Fruit fly (Drosophila melanogaster) whole organism, embryonic: ENCODE data around the gene Cep97.

Experiments used
- B-H1 ChIP-seq: fragments of 200-800 bp; sonication (Bioruptor generic); IDR thresholded peaks from 3 replicates; pipeline ENCODE4 v1.3.6; 2022; ENCODE audit warnings: missing biosample characterization, missing genetic modification characterization
- BtbVII ChIP-seq: fragments of 200-800 bp; sonication (Bioruptor generic); optimal IDR thresholded peaks from 3 replicates; lab custom pipeline; 2017; ENCODE audit warnings: missing biosample characterization, mild to moderate bottlenecking, missing genetic modification characterization
- CG17361 ChIP-seq: fragments of 200-800 bp; sonication (Bioruptor generic); IDR thresholded peaks from 3 replicates; pipeline ENCODE4 v1.3.6; 2022; ENCODE audit warnings: missing biosample characterization, missing genetic modification characterization
- CG17829 ChIP-seq: fragments of 200-800 bp; optimal IDR thresholded peaks from 2 replicates; lab custom pipeline; 2019; ENCODE audit warnings: missing biosample characterization, mild to moderate bottlenecking, missing genetic modification characterization, moderate library complexity
- CG18262 ChIP-seq: fragments of 200-800 bp; optimal IDR thresholded peaks from 3 replicates; lab custom pipeline; 2019; ENCODE audit warnings: missing biosample characterization, mild to moderate bottlenecking, missing genetic modification characterization, moderate library complexity
- CG2875 ChIP-seq: fragments of 200-800 bp; sonication (Bioruptor generic); optimal IDR thresholded peaks from 2 replicates; lab custom pipeline; 2017; ENCODE audit warnings: missing biosample characterization, mild to moderate bottlenecking, missing genetic modification characterization, missing genetic modification reagents
- CG42726 ChIP-seq: fragments of 200-800 bp; sonication (Bioruptor generic); IDR thresholded peaks from 2 replicates; pipeline ENCODE4 v1.3.6; 2022; ENCODE audit warnings: missing biosample characterization, missing genetic modification characterization; ENCODE audit not compliant: partially characterized antibody
- CG4360 ChIP-seq: fragments of 200-800 bp; sonication (Bioruptor generic); IDR thresholded peaks from 2 replicates; pipeline ENCODE4 v1.3.6; 2022; ENCODE audit warnings: missing biosample characterization, missing genetic modification characterization
- CG5245 ChIP-seq: fragments of 200-800 bp; sonication (Bioruptor generic); optimal IDR thresholded peaks from 3 replicates; lab custom pipeline; 2016; ENCODE audit warnings: missing biosample characterization, missing genetic modification characterization
- CG7357 ChIP-seq: fragments of 200-800 bp; sonication (Bioruptor generic); IDR thresholded peaks from 3 replicates; pipeline ENCODE4 v1.3.6; 2022; ENCODE audit warnings: missing biosample characterization, missing genetic modification characterization
- CG8281 ChIP-seq: fragments of 200-800 bp; sonication (Bioruptor generic); optimal IDR thresholded peaks from 2 replicates; lab custom pipeline; 2018; ENCODE audit warnings: missing biosample characterization, mild to moderate bottlenecking, missing genetic modification characterization, moderate library complexity
- CG8478 ChIP-seq: fragments of >200 bp; optimal IDR thresholded peaks from 2 replicates; lab custom pipeline; 2018
- CkIIα-i1 ChIP-seq: fragments of 200-800 bp; sonication (Bioruptor generic); IDR thresholded peaks from 2 replicates; pipeline ENCODE4 v1.3.6; 2022; ENCODE audit warnings: missing biosample characterization, missing genetic modification characterization
- Ets65A ChIP-seq: fragments of 200-800 bp; sonication (Bioruptor generic); peaks from one replicate; lab custom pipeline; 2016; ENCODE audit warnings: missing biosample characterization, missing genetic modification characterization
- HHEX ChIP-seq: fragments of 200-800 bp; sonication (Bioruptor generic); optimal IDR thresholded peaks from 3 replicates; lab custom pipeline; 2017; ENCODE audit warnings: missing biosample characterization, mild to moderate bottlenecking, missing genetic modification characterization, missing genetic modification reagents
- Hmr ChIP-seq: fragments of 200-800 bp; sonication (Bioruptor generic); optimal IDR thresholded peaks from 3 replicates; lab custom pipeline; 2017; ENCODE audit warnings: mild to moderate bottlenecking, missing biosample characterization, missing genetic modification reagents, missing genetic modification characterization
- Jarid2 ChIP-seq: fragments of 200-800 bp; sonication (Bioruptor generic); optimal IDR thresholded peaks from 3 replicates; lab custom pipeline; 2017; ENCODE audit warnings: mild to moderate bottlenecking, missing biosample characterization, missing genetic modification reagents, missing genetic modification characterization
- Nf-YA ChIP-seq: fragments of 200-800 bp; sonication (Bioruptor generic); IDR thresholded peaks from 2 replicates; pipeline ENCODE4 v1.3.6; 2022; ENCODE audit warnings: missing biosample characterization, missing genetic modification characterization
- Opbp ChIP-seq: fragments of 200-800 bp; sonication (Bioruptor generic); IDR thresholded peaks from 3 replicates; pipeline ENCODE4 v1.3.6; 2022; ENCODE audit warnings: missing biosample characterization, missing genetic modification characterization; ENCODE audit not compliant: partially characterized antibody
- Sry-β ChIP-seq: fragments of 200-800 bp; sonication (Bioruptor generic); optimal IDR thresholded peaks from 2 replicates; lab custom pipeline; 2018; ENCODE audit warnings: missing biosample characterization, mild to moderate bottlenecking, missing genetic modification characterization, moderate library complexity
- Trl ChIP-seq, 3 experiments: fragments of >200 bp in 2 of 3; fragments of 200-800 bp in 1 of 3; sonication (Bioruptor generic) in 1 of 3; optimal IDR thresholded peaks; 2 replicates in 1 of 3; 3 replicates in 2 of 3; lab custom pipeline; 2016 to 2017; ENCODE audit warnings: missing biosample characterization in 1 of 3, missing genetic modification characterization in 1 of 3
- ap ChIP-seq: fragments of 200-800 bp; sonication (Bioruptor generic); IDR thresholded peaks from 2 replicates; pipeline ENCODE4 v1.3.6; 2022; ENCODE audit warnings: missing biosample characterization, missing genetic modification characterization
- chm ChIP-seq: fragments of 200-800 bp; sonication (Bioruptor generic); IDR thresholded peaks from 2 replicates; pipeline ENCODE4 v1.3.6; 2022; ENCODE audit warnings: missing biosample characterization, missing genetic modification characterization
- eve ChIP-seq, 2 experiments: fragments of >200 bp; optimal IDR thresholded peaks; 2 replicates each; lab custom pipeline; 2017; ENCODE audit warnings: missing biosample characterization in 2 of 2, missing genetic modification characterization in 2 of 2
- ewg ChIP-seq: fragments of 200-800 bp; sonication (Bioruptor generic); optimal IDR thresholded peaks from 3 replicates; lab custom pipeline; 2017; ENCODE audit warnings: mild to moderate bottlenecking, missing biosample characterization, missing genetic modification reagents, missing genetic modification characterization
- fd102C ChIP-seq: fragments of 200-800 bp; sonication (Bioruptor generic); optimal IDR thresholded peaks from 2 replicates; lab custom pipeline; 2018; ENCODE audit warnings: missing biosample characterization, mild to moderate bottlenecking, missing genetic modification characterization, moderate library complexity
- fu2 ChIP-seq: fragments of 200-800 bp; sonication (Bioruptor generic); optimal IDR thresholded peaks from 2 replicates; lab custom pipeline; 2016; ENCODE audit warnings: missing biosample characterization, missing genetic modification characterization
- gem ChIP-seq: fragments of 200-800 bp; sonication (Bioruptor generic); optimal IDR thresholded peaks from 2 replicates; lab custom pipeline; 2019; ENCODE audit warnings: missing biosample characterization, mild to moderate bottlenecking, missing genetic modification characterization, moderate library complexity
- her ChIP-seq: fragments of 200-800 bp; sonication (Bioruptor generic); optimal IDR thresholded peaks from 2 replicates; lab custom pipeline; 2016; ENCODE audit warnings: missing biosample characterization, missing genetic modification characterization
- kni ChIP-seq: fragments of 200-800 bp; sonication (Bioruptor generic); optimal IDR thresholded peaks from 3 replicates; lab custom pipeline; 2017; ENCODE audit warnings: mild to moderate bottlenecking, missing biosample characterization, missing genetic modification reagents, missing genetic modification characterization
- otp ChIP-seq: fragments of 200-800 bp; sonication (Bioruptor generic); IDR thresholded peaks from 3 replicates; pipeline ENCODE4, ENCODE4 v1.3.6; 2022; ENCODE audit warnings: missing biosample characterization, missing genetic modification characterization
- ro ChIP-seq: fragments of 200-800 bp; sonication (Bioruptor generic); IDR thresholded peaks from 2 replicates; pipeline ENCODE4 v1.3.6; 2022; ENCODE audit warnings: missing biosample characterization, missing genetic modification characterization
- sisA ChIP-seq: fragments of 200-800 bp; sonication (Bioruptor generic); IDR thresholded peaks from 2 replicates; pipeline ENCODE4 v1.3.6; 2022; ENCODE audit warnings: missing biosample characterization, missing genetic modification characterization
- so ChIP-seq: fragments of 200-800 bp; sonication (Bioruptor generic); IDR thresholded peaks from 3 replicates; pipeline ENCODE4 v1.3.6; 2022; ENCODE audit warnings: missing biosample characterization, missing genetic modification characterization
- usp ChIP-seq: fragments of >200 bp; optimal IDR thresholded peaks from 2 replicates; lab custom pipeline; 2017; ENCODE audit warnings: missing biosample characterization, missing genetic modification characterization
- wdn ChIP-seq: fragments of 200-800 bp; sonication (Bioruptor generic); IDR thresholded peaks from 2 replicates; pipeline ENCODE4 v1.3.6; 2022; ENCODE audit warnings: missing biosample characterization, missing genetic modification characterization

Gene Cep97

dm6 chr2L:3897529-3897928, 30.0 kb downstream of the Cep97 start:
- TF ChIP-seq kni (GFP tag; lab: Kevin White, UChicago), result no peak
- TF ChIP-seq CG8281 (tag; lab: Kevin White, UChicago), result peak; percentile 90
- TF ChIP-seq, all 482 proteins: peak for 1

- TF ChIP-seq ap (GFP tag; lab: Robert Waterston, UW), result no peak
- no peak for TF ChIP-seq Jarid2 (GFP tag; lab: Kevin White, UChicago)
- TF ChIP-seq CG5245 (GFP tag; lab: Kevin White, UChicago), result no peak
- TF ChIP-seq B-H1 (GFP tag; lab: Robert Waterston, UW), result no peak
- TF ChIP-seq Ets65A (GFP tag; lab: Kevin White, UChicago), result no peak
- TF ChIP-seq CG17361 (GFP tag; lab: Robert Waterston, UW), result no peak
- TF ChIP-seq so (GFP tag; lab: Robert Waterston, UW), result no peak
- no peak for TF ChIP-seq CG7357 (GFP tag; lab: Robert Waterston, UW)
- no peak for TF ChIP-seq eve (GFP tag; optimal IDR thresholded peaks at IDR 0.05; lab: Kevin White, UChicago)
- TF ChIP-seq usp (GFP tag; lab: Kevin White, UChicago), result no peak
- no peak for TF ChIP-seq CG2875 (GFP tag; lab: Kevin White, UChicago)
- no peak for TF ChIP-seq gem (tag; lab: Kevin White, UChicago)
- no peak for TF ChIP-seq wdn (GFP tag; lab: Robert Waterston, UW)
These were observed 35.3 kb downstream of the Cep97 start, which contains the start of gene capu for dm6 chr2L:3902760-3903159. Gene capu (minus strand): TSS chr2L:3902860.

dm6 chr2L:3914188-3914587, 46.7 kb downstream of the Cep97 start, which contains the start of gene Fpgs2:
Gene Fpgs2 (minus strand): TSS chr2L:3914288.
- TF ChIP-seq fu2 (GFP tag; lab: Kevin White, UChicago), result no peak
- TF ChIP-seq CG2875 (GFP tag; lab: Kevin White, UChicago), result no peak
- TF ChIP-seq CG42726 (GFP tag; lab: Robert Waterston, UW), result no peak
- TF ChIP-seq Hmr (GFP tag; lab: Kevin White, UChicago), result no peak
- TF ChIP-seq CkIIα-i1 (GFP tag; lab: Robert Waterston, UW), result no peak
- no peak for TF ChIP-seq Sry-β (GFP tag; lab: Kevin White, UChicago)
- no peak for TF ChIP-seq HHEX (GFP tag; lab: Kevin White, UChicago)
- TF ChIP-seq BtbVII (GFP tag; lab: Kevin White, UChicago), result no peak
- TF ChIP-seq ro, result no peak
- TF ChIP-seq CG17829 (tag; lab: Kevin White, UChicago), result no peak
- TF ChIP-seq ewg, result no peak

dm6 chr2L:3914655-3915054, 47.2 kb downstream of the Cep97 start:
- TF ChIP-seq otp (GFP tag; lab: Robert Waterston, UW), result no peak
- peak; percentile 61 for TF ChIP-seq CG8478 (lab: Kevin White, UChicago)
- TF ChIP-seq Ets65A (GFP tag; lab: Kevin White, UChicago), result peak; percentile 88
- TF ChIP-seq CG4360 (GFP tag; lab: Robert Waterston, UW), result peak; percentile 76
- TF ChIP-seq Nf-YA (GFP tag; lab: Robert Waterston, UW), result no peak

- TF ChIP-seq CG8478 (lab: Kevin White, UChicago) (peak; percentile 6), CG18262 (tag; lab: Kevin White, UChicago) (no peak), sisA (GFP tag; lab: Robert Waterston, UW) (no peak), her (no peak), Opbp (GFP tag; lab: Robert Waterston, UW) (no peak), Ets65A (GFP tag; lab: Kevin White, UChicago) (peak; percentile 91), chm (no peak), Trl (optimal IDR thresholded peaks at IDR 0.05; lab: Kevin White, UChicago) (no peak), Trl (GFP tag; optimal IDR thresholded peaks at IDR 0.05; lab: Kevin White, UChicago) (no peak), fd102C (GFP tag; lab: Kevin White, UChicago) (no peak)
These were observed 49.4 kb downstream of the Cep97 start for dm6 chr2L:3916857-3917256.
